Fruit fly (Drosophila melanogaster) whole organism, embryonic: ENCODE data around the gene CG10298.

Experiments
- Atf3 ChIP-seq: fragments of 200-800 bp; sonication (Bioruptor generic); optimal IDR thresholded peaks from 3 replicates; lab custom pipeline; 2016; ENCODE audit warnings: missing biosample characterization, missing genetic modification characterization
- Blimp-1 ChIP-seq: fragments of 200-800 bp; sonication (Bioruptor generic); optimal IDR thresholded peaks from 3 replicates; lab custom pipeline; 2018; ENCODE audit warnings: missing biosample characterization, missing genetic modification characterization, mild to moderate bottlenecking, moderate library complexity, missing genetic modification reagents
- CG10431 ChIP-seq: fragments of 200-800 bp; sonication (Bioruptor generic); optimal IDR thresholded peaks from 3 replicates; lab custom pipeline; 2018; ENCODE audit warnings: missing biosample characterization, mild to moderate bottlenecking, missing genetic modification characterization
- CG11398 ChIP-seq: fragments of 200-800 bp; sonication (Bioruptor generic); optimal IDR thresholded peaks from 2 replicates; lab custom pipeline; 2016; ENCODE audit warnings: missing biosample characterization, missing genetic modification characterization
- CG12155 ChIP-seq: fragments of 200-800 bp; sonication (Bioruptor generic); optimal IDR thresholded peaks from 3 replicates; lab custom pipeline; 2016; ENCODE audit warnings: missing biosample characterization, missing genetic modification characterization
- CG12391 ChIP-seq: fragments of 200-800 bp; sonication (Bioruptor generic); optimal IDR thresholded peaks from 3 replicates; lab custom pipeline; 2018; ENCODE audit warnings: missing biosample characterization, mild to moderate bottlenecking, missing genetic modification characterization, moderate library complexity
- CG12769 ChIP-seq: fragments of 200-800 bp; sonication (Bioruptor generic); optimal IDR thresholded peaks from 2 replicates; lab custom pipeline; 2019; ENCODE audit warnings: missing biosample characterization, mild to moderate bottlenecking, missing genetic modification characterization, moderate library complexity
- CG14441 ChIP-seq: fragments of 200-800 bp; sonication (Bioruptor generic); IDR thresholded peaks from 2 replicates; pipeline ENCODE4 v1.3.6; 2022; ENCODE audit warnings: missing biosample characterization, missing genetic modification characterization
- CG17912 ChIP-seq: fragments of 200-800 bp; sonication (Bioruptor generic); optimal IDR thresholded peaks from 2 replicates; lab custom pipeline; 2018; ENCODE audit warnings: missing biosample characterization, mild to moderate bottlenecking, missing genetic modification characterization
- CG18262 ChIP-seq: fragments of 200-800 bp; optimal IDR thresholded peaks from 3 replicates; lab custom pipeline; 2019; ENCODE audit warnings: missing biosample characterization, mild to moderate bottlenecking, missing genetic modification characterization, moderate library complexity
- CG18619 ChIP-seq: fragments of 200-800 bp; sonication (Bioruptor generic); optimal IDR thresholded peaks from 3 replicates; lab custom pipeline; 2017; ENCODE audit warnings: missing biosample characterization, mild to moderate bottlenecking, missing genetic modification characterization
- CG33213 ChIP-seq: fragments of 200-800 bp; sonication (Bioruptor generic); optimal IDR thresholded peaks from 3 replicates; lab custom pipeline; 2016; ENCODE audit warnings: missing biosample characterization, missing genetic modification characterization
- CG4820 ChIP-seq: fragments of 200-800 bp; sonication (Bioruptor generic); optimal IDR thresholded peaks from 3 replicates; lab custom pipeline; 2016; ENCODE audit warnings: missing biosample characterization, missing genetic modification characterization
- CG4854 ChIP-seq: fragments of 200-800 bp; sonication (Bioruptor generic); optimal IDR thresholded peaks from 2 replicates; lab custom pipeline; 2016; ENCODE audit warnings: missing biosample characterization, missing genetic modification characterization, inconsistent platforms
- CG9932 ChIP-seq: fragments of 200-800 bp; sonication (Bioruptor generic); IDR thresholded peaks from 2 replicates; pipeline ENCODE4 v1.3.6; 2022; ENCODE audit warnings: missing biosample characterization, missing genetic modification characterization
- Eip74EF ChIP-seq, 2 experiments: fragments of 200-800 bp in 1 of 2; fragments of >200 bp in 1 of 2; sonication (Bioruptor generic) in 1 of 2; optimal IDR thresholded peaks; 2 replicates each; lab custom pipeline; 2017 to 2019; ENCODE audit warnings: missing biosample characterization in 2 of 2, missing genetic modification characterization in 2 of 2, mild to moderate bottlenecking in 1 of 2, moderate library complexity in 1 of 2
- Ets65A ChIP-seq: fragments of 200-800 bp; sonication (Bioruptor generic); peaks from one replicate; lab custom pipeline; 2016; ENCODE audit warnings: missing biosample characterization, missing genetic modification characterization
- HLH3B ChIP-seq: fragments of 200-800 bp; sonication (Bioruptor generic); IDR thresholded peaks from 2 replicates; pipeline ENCODE4 v1.3.6; 2022; ENCODE audit warnings: missing biosample characterization, missing genetic modification characterization
- Hr51 ChIP-seq, 2 experiments: fragments of 200-800 bp; sonication (Bioruptor generic); optimal IDR thresholded peaks; 2 replicates in 1 of 2; 3 replicates in 1 of 2; lab custom pipeline; 2016 to 2018; ENCODE audit warnings: missing biosample characterization in 2 of 2, missing genetic modification characterization in 2 of 2, mild to moderate bottlenecking in 1 of 2, moderate library complexity in 1 of 2
- Kr ChIP-seq: fragments of 200-800 bp; sonication (Bioruptor generic); optimal IDR thresholded peaks from 2 replicates; lab custom pipeline; 2017; ENCODE audit warnings: missing biosample characterization, mild to moderate bottlenecking, missing genetic modification characterization
- Mad ChIP-seq: fragments of 200-800 bp; sonication (Bioruptor generic); optimal IDR thresholded peaks from 2 replicates; lab custom pipeline; 2016; ENCODE audit warnings: missing biosample characterization, missing genetic modification characterization
- Med ChIP-seq: fragments of 200-800 bp; sonication (Bioruptor generic); peaks from one replicate; lab custom pipeline; 2016; ENCODE audit warnings: missing biosample characterization, missing genetic modification characterization, mild to moderate bottlenecking, inconsistent platforms, moderate library complexity
- Neu2 ChIP-seq: fragments of 200-800 bp; sonication (Bioruptor generic); optimal IDR thresholded peaks from 3 replicates; lab custom pipeline; 2016; ENCODE audit warnings: missing biosample characterization, missing genetic modification characterization, borderline replicate concordance
- Opbp ChIP-seq: fragments of 200-800 bp; sonication (Bioruptor generic); IDR thresholded peaks from 3 replicates; pipeline ENCODE4 v1.3.6; 2022; ENCODE audit warnings: missing biosample characterization, missing genetic modification characterization; ENCODE audit not compliant: partially characterized antibody
- PHDP ChIP-seq: fragments of 200-800 bp; sonication (Bioruptor generic); optimal IDR thresholded peaks from 3 replicates; lab custom pipeline; 2018; ENCODE audit warnings: missing biosample characterization, mild to moderate bottlenecking, missing genetic modification characterization, moderate library complexity
- Sry-β ChIP-seq: fragments of 200-800 bp; sonication (Bioruptor generic); optimal IDR thresholded peaks from 2 replicates; lab custom pipeline; 2018; ENCODE audit warnings: missing biosample characterization, mild to moderate bottlenecking, missing genetic modification characterization, moderate library complexity
- TFAM ChIP-seq: fragments of 200-800 bp; sonication (Bioruptor generic); optimal IDR thresholded peaks from 2 replicates; lab custom pipeline; 2017; ENCODE audit warnings: missing biosample characterization, missing genetic modification characterization, inconsistent platforms
- Xbp1 ChIP-seq: fragments of 200-800 bp; sonication (Bioruptor generic); optimal IDR thresholded peaks from 3 replicates; lab custom pipeline; 2016; ENCODE audit warnings: missing biosample characterization, mild to moderate bottlenecking, missing genetic modification characterization
- ara ChIP-seq: fragments of 200-800 bp; sonication (Bioruptor generic); IDR thresholded peaks from 2 replicates; pipeline ENCODE4 v1.3.6; 2022; ENCODE audit warnings: missing biosample characterization, missing genetic modification characterization
- az2 ChIP-seq: fragments of 200-800 bp; sonication (Bioruptor generic); optimal IDR thresholded peaks from 3 replicates; lab custom pipeline; 2016; ENCODE audit warnings: missing biosample characterization, missing genetic modification characterization
- chn ChIP-seq: fragments of 200-800 bp; sonication (Bioruptor generic); optimal IDR thresholded peaks from 2 replicates; lab custom pipeline; 2016; ENCODE audit warnings: missing biosample characterization, missing genetic modification characterization
- dan ChIP-seq: fragments of 200-800 bp; sonication (Bioruptor generic); IDR thresholded peaks from 2 replicates; pipeline ENCODE4 v1.3.6; 2022; ENCODE audit warnings: missing biosample characterization, missing genetic modification characterization
- en ChIP-seq: fragments of 200-800 bp; sonication (Bioruptor generic); optimal IDR thresholded peaks from 2 replicates; lab custom pipeline; 2016; ENCODE audit warnings: missing biosample characterization, missing genetic modification characterization
- grn ChIP-seq: fragments of 200-800 bp; sonication (Bioruptor generic); optimal IDR thresholded peaks from 3 replicates; lab custom pipeline; 2017; ENCODE audit warnings: missing biosample characterization, missing genetic modification characterization
- her ChIP-seq: fragments of 200-800 bp; sonication (Bioruptor generic); optimal IDR thresholded peaks from 2 replicates; lab custom pipeline; 2016; ENCODE audit warnings: missing biosample characterization, missing genetic modification characterization
- hth ChIP-seq: fragments of >200 bp; optimal IDR thresholded peaks from 2 replicates; lab custom pipeline; 2017; ENCODE audit warnings: inconsistent platforms
- ken ChIP-seq: fragments of 200-800 bp; sonication (Bioruptor generic); IDR thresholded peaks from 3 replicates; pipeline ENCODE4 v1.3.6; 2022; ENCODE audit warnings: missing biosample characterization, missing genetic modification characterization
- lov ChIP-seq, 2 experiments: fragments of 200-800 bp in 1 of 2; fragments of >200 bp in 1 of 2; sonication (Bioruptor generic) in 1 of 2; IDR thresholded peaks in 1 of 2; optimal IDR thresholded peaks in 1 of 2; 2 replicates in 1 of 2; 3 replicates in 1 of 2; pipeline versions ENCODE4 v1.3.6 to Lab custom; 2017 to 2022; ENCODE audit warnings: missing biosample characterization in 1 of 2, missing genetic modification characterization in 1 of 2
- schlank ChIP-seq: fragments of 200-800 bp; sonication (Bioruptor generic); optimal IDR thresholded peaks from 2 replicates; lab custom pipeline; 2018; ENCODE audit warnings: missing biosample characterization, mild to moderate bottlenecking, missing genetic modification characterization
- slbo ChIP-seq: fragments of 200-800 bp; sonication (Bioruptor generic); IDR thresholded peaks from 2 replicates; pipeline ENCODE4 v1.3.6; 2022; ENCODE audit warnings: missing biosample characterization, missing genetic modification characterization
- sna ChIP-seq: fragments of 200-800 bp; sonication (Bioruptor generic); IDR thresholded peaks from 2 replicates; pipeline ENCODE4 v1.3.6; 2022; ENCODE audit warnings: missing biosample characterization, missing genetic modification characterization; ENCODE audit not compliant: partially characterized antibody
- tup ChIP-seq: fragments of 200-800 bp; sonication (Bioruptor generic); optimal IDR thresholded peaks from 2 replicates; lab custom pipeline; 2016; ENCODE audit warnings: missing biosample characterization, mild to moderate bottlenecking, missing genetic modification characterization, moderate library complexity
- vfl ChIP-seq: fragments of 200-800 bp; sonication (Bioruptor generic); optimal IDR thresholded peaks from 2 replicates; lab custom pipeline; 2016; ENCODE audit warnings: missing biosample characterization, missing genetic modification characterization
- zfh2 ChIP-seq: fragments of 200-800 bp; sonication (Bioruptor generic); optimal IDR thresholded peaks from 2 replicates; lab custom pipeline; 2016; ENCODE audit warnings: missing biosample characterization, missing genetic modification characterization

CG10298 gene

DNA sequence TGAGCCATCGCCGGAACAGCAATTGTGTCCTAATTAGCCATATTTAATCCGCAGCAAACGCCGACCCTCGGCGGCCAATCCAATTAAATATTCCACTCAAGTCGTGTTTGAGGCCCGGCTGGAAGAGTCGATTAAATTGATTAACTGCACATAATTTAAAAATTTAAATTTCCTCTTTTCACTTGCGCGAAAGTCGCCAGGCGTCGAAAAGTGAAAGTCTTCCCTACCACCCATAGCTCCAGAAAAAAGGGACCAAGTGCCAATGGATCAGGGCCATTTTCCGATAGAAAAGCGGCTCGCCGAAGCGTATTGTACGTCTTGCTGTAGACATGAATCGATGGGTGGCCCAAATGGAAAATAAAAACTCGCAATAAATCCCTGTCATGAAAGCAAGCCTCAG lies 5.4 kb upstream of the CG10298 start:
- no peak for TF ChIP-seq CG11398 (GFP tag; lab: Kevin White, UChicago)
- no peak for TF ChIP-seq CG14441 (GFP tag; lab: Robert Waterston, UW)
- TF ChIP-seq Ets65A (GFP tag; lab: Kevin White, UChicago) = peak; percentile 74
- no peak for TF ChIP-seq zfh2 (GFP tag; lab: Kevin White, UChicago)
- TF ChIP-seq TFAM (GFP tag; lab: Kevin White, UChicago) = no peak
- TF ChIP-seq chn (GFP tag; lab: Kevin White, UChicago) = no peak
- TF ChIP-seq Mad = no peak
- TF ChIP-seq az2 = no peak
- peak; percentile 57 for TF ChIP-seq Blimp-1

DNA sequence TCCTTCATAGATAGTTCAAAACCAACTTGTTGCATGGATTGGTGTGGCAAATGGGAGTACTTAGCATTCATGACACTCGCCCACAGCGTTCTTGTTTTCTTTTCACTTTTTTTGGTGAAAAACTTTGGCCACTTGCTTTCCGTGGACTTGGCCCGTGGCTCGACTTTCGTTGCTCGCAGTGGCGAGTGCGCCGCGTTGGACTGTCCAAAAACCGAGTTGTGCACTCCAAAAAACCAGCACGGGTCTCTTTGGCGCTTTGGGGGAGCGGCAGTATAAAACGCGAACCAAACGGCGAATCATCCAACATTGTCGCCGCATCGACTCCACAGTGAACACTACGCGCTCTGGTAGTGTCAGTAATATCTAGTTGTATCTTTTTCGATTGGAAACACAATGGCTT lies 3.0 kb upstream of the CG10298 start, which contains the start of gene Osi20:
Gene Osi20, plus strand, starts transcription at position 301 of the 400 bp plus-strand sequence.
- TF ChIP-seq ara (GFP tag; lab: Robert Waterston, UW) = 0 out of 2 replicates have a peak, but pooled peaks have one; percentile 18
- TF ChIP-seq CG4854 (GFP tag; lab: Kevin White, UChicago) = no peak
- peak; percentile 50 for TF ChIP-seq Blimp-1
- no peak for TF ChIP-seq CG12155 (GFP tag; lab: Kevin White, UChicago)
- TF ChIP-seq, all 482 proteins: peak for 2

DNA sequence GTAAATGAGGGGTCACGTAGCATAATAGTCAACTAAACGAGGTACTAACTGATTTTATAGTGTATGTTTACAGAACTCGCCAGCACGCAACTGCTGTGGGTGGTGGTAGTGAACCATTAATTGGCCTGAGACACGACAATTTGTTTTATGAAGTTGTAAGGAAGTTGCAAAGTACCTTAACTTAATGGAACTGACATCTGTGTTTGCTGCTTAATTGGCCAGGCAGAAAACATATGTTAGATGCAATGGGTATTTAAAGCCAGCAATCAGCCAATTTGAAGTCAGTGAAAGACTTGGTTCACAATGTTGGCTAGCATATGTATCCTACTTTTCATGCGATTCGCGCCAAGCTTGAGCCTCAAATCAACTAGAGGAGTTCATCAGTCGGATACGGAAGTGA lies 1.1 kb upstream of the CG10298 start, which contains the start of gene CG17917:
Gene CG17917, plus strand, starts transcription at position 301 of the 400 bp plus-strand sequence.
- TF ChIP-seq vfl (GFP tag; lab: Kevin White, UChicago) (no peak), Eip74EF (GFP tag; optimal IDR thresholded peaks at IDR 0.05; lab: Kevin White, UChicago) (no peak), Neu2 (no peak), sna (GFP tag; lab: Robert Waterston, UW) (no peak), Atf3 (no peak), TFAM (GFP tag; lab: Kevin White, UChicago) (no peak)

DNA sequence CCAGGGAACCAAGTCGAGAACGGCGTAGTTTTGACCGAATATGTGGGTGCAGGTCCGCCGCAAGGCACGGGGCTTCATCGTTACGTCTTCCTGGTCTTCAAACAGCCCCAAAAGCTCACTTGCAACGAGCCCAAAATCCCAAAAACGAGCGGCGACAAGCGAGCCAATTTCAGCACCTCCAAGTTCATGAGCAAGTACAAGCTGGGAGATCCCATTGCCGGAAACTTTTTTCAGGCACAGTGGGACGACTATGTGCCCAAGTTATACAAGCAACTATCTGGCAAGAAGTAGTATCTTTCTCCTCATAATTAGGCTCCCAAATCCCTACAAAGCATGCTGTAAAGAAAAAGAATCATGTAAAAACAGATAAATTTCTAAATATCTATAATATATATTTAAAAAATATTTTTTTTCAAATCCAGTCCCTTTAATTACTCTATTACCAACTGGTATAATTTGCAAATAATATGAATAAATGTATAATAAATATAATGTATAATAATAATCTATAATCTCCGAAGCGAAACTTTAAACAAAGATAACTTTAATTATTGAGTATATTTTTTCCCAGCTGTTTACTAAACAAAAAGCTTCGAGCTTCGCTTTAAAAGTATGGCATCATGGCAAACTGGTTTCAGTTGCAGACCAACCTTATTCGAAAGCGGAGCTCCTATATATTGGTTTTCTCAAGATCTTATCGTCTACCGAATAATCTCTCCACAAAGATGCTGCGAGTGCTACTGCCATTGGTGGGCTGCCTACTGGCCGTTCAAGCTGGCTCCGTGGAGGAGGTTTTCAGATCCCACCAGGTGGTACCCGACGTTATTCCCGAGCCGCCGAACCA lies 816 bp downstream of the CG10298 start, which contains the start of gene CG17919:
Gene CG17919, plus strand, starts transcription at position 634 of the 844 bp plus-strand sequence.
- TF ChIP-seq en (GFP tag; lab: Kevin White, UChicago) (no peak), CG18262 (tag; lab: Kevin White, UChicago) (peak; percentile 23), Xbp1 (GFP tag; lab: Kevin White, UChicago) (peak; percentile 11), Opbp (GFP tag; lab: Robert Waterston, UW) (no peak), Kr (GFP tag; lab: Kevin White, UChicago) (no peak), CG17912 (no peak), CG33213 (GFP tag; lab: Kevin White, UChicago) (no peak), Sry-β (no peak), HLH3B (GFP tag; lab: Robert Waterston, UW) (no peak), CG12391 (tag; lab: Kevin White, UChicago) (peak; percentile 9), PHDP (tag; lab: Kevin White, UChicago) (no peak), CG4820 (no peak), slbo (GFP tag; lab: Robert Waterston, UW) (no peak), lov (optimal IDR thresholded peaks at IDR 0.05; lab: Kevin White, UChicago) (no peak), lov (GFP tag; IDR thresholded peaks at IDR 0.05; lab: Robert Waterston, UW) (no peak), Hr51 (GFP tag; optimal IDR thresholded peaks at IDR 0.05; lab: Kevin White, UChicago) (peak in 1 of 2 experiments; percentile 57), hth (lab: Kevin White, UChicago) (no peak), CG9932 (GFP tag; lab: Robert Waterston, UW) (0 out of 2 replicates have a peak, but pooled peaks have one; percentile 28), grn (GFP tag; lab: Kevin White, UChicago) (peak; percentile 91), ken (GFP tag; lab: Robert Waterston, UW) (no peak), Eip74EF (GFP tag; optimal IDR thresholded peaks at IDR 0.05; lab: Kevin White, UChicago) (no peak), schlank (tag; lab: Kevin White, UChicago) (no peak), CG12769 (tag; lab: Kevin White, UChicago) (peak; percentile 26), CG10431 (GFP tag; lab: Kevin White, UChicago) (no peak), dan (GFP tag; lab: Robert Waterston, UW) (no peak), tup (GFP tag; lab: Kevin White, UChicago) (no peak), her (GFP tag; lab: Kevin White, UChicago) (no peak), CG18619 (GFP tag; lab: Kevin White, UChicago) (no peak), Med (GFP tag; lab: Kevin White, UChicago) (peak; percentile 48)
